Worm (Caenorhabditis elegans): ENCODE results near the gene chk-2.

DNA sequence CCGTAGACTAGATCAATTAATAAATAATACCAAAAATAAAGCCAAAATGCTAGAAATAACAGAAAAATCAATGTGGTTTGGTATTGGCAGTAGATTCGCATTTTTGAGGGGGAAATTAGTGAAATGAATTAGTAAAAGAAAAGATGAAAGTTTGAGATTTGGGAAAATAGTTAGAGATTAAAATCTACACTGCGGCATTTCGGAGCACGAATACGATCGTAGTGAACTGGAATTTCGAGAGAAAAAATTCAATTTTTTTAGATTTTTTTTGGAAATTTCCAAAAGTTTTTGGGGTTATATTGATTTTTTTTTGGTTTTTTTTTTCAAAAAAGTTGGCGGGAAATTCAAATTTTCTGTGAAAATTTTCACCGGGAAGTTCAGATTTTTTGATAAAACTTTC, 47.9 kb downstream of the chk-2 start, which contains the start of gene Y116F11B.9:
- TF ChIP-seq him-1 (tag; optimal IDR thresholded peaks at IDR 0.05) (no peak), dao-5 (tag; optimal IDR thresholded peaks at IDR 0.05) (no peak), W03F9.2 (tag; optimal IDR thresholded peaks at IDR 0.05) (no peak)

All from whole organism, L4/young adult.